Worm (Caenorhabditis elegans): ENCODE measurements around the gene emg-1.

ce11 chrIII:10653479-10653878 lies 4.2 kb downstream of the emg-1 start:
- no peak for TF ChIP-seq ama-1 (optimal IDR thresholded peaks at IDR 0.05)
- TF ChIP-seq tbx-37 (GFP tag; conservative IDR thresholded peaks at IDR 0.05) = no peak
- TF ChIP-seq ceh-13 (GFP tag; optimal IDR thresholded peaks at IDR 0.05) = no peak
- TF ChIP-seq hmg-4 (GFP tag; optimal IDR thresholded peaks at IDR 0.05) = no peak
- no peak for TF ChIP-seq flt-1 (GFP tag; IDR thresholded peaks at IDR 0.05)

Measured in whole organism, early embryonic.